Fruit fly (Drosophila melanogaster) whole organism, embryonic: ENCODE measurements around the gene CG11843.
A peak's percentile ranks its signal among the peaks of the same experiment; 100 is the strongest.

ENCODE experiments used
- CG10147 ChIP-seq: fragments of 200-800 bp; sonication (Bioruptor generic); optimal IDR thresholded peaks from 2 replicates; lab custom pipeline; 2019; ENCODE audit warnings: missing biosample characterization, mild to moderate bottlenecking, missing genetic modification characterization, moderate library complexity
- CG10565 ChIP-seq: fragments of 200-800 bp; sonication (Bioruptor generic); optimal IDR thresholded peaks from 3 replicates; lab custom pipeline; 2016; ENCODE audit warnings: missing biosample characterization, mild to moderate bottlenecking, missing genetic modification characterization
- CG11695 ChIP-seq: fragments of 200-800 bp; sonication (Bioruptor generic); IDR thresholded peaks from 3 replicates; pipeline ENCODE4 v1.3.6; 2022; ENCODE audit warnings: missing biosample characterization, missing genetic modification characterization
- CG12071 ChIP-seq: fragments of 200-800 bp; sonication (Bioruptor generic); optimal IDR thresholded peaks from 3 replicates; lab custom pipeline; 2018; ENCODE audit warnings: missing biosample characterization, mild to moderate bottlenecking, missing genetic modification characterization
- CG12744 ChIP-seq: fragments of 200-800 bp; sonication (Bioruptor generic); optimal IDR thresholded peaks from 2 replicates; lab custom pipeline; 2016; ENCODE audit warnings: missing biosample characterization, missing genetic modification characterization
- CG13424 ChIP-seq: fragments of 200-800 bp; sonication (Bioruptor generic); optimal IDR thresholded peaks from 2 replicates; lab custom pipeline; 2019; ENCODE audit warnings: missing biosample characterization, mild to moderate bottlenecking, missing genetic modification characterization, moderate library complexity
- CG14667 ChIP-seq: fragments of 200-800 bp; sonication (Bioruptor generic); IDR thresholded peaks from 2 replicates; pipeline ENCODE4 v1.3.6; 2022; ENCODE audit warnings: missing biosample characterization, missing genetic modification characterization
- CG14710 ChIP-seq: fragments of 200-800 bp; sonication (Bioruptor generic); optimal IDR thresholded peaks from 3 replicates; lab custom pipeline; 2019; ENCODE audit warnings: missing biosample characterization, mild to moderate bottlenecking, missing genetic modification characterization, moderate library complexity
- CG15073 ChIP-seq: fragments of 200-800 bp; sonication (Bioruptor generic); optimal IDR thresholded peaks from 2 replicates; lab custom pipeline; 2016; ENCODE audit warnings: missing biosample characterization, missing genetic modification characterization
- CG15696 ChIP-seq: fragments of 200-800 bp; sonication (Bioruptor generic); optimal IDR thresholded peaks from 2 replicates; lab custom pipeline; 2019; ENCODE audit warnings: missing biosample characterization, mild to moderate bottlenecking, missing genetic modification characterization, moderate library complexity
- CG17328 ChIP-seq: fragments of 200-800 bp; sonication (Bioruptor generic); IDR thresholded peaks from 2 replicates; pipeline ENCODE4 v1.3.6; 2022; ENCODE audit warnings: missing biosample characterization, missing genetic modification characterization
- CG1832 ChIP-seq: fragments of 200-800 bp; sonication (Bioruptor generic); optimal IDR thresholded peaks from 2 replicates; lab custom pipeline; 2017; ENCODE audit warnings: missing biosample characterization, mild to moderate bottlenecking, missing genetic modification characterization, inconsistent platforms
- CG30403 ChIP-seq: fragments of 200-800 bp; sonication (Bioruptor generic); optimal IDR thresholded peaks from 3 replicates; lab custom pipeline; 2016; ENCODE audit warnings: missing biosample characterization, missing genetic modification characterization
- CG34376 ChIP-seq: fragments of 200-800 bp; sonication (Bioruptor generic); optimal IDR thresholded peaks from 2 replicates; lab custom pipeline; 2018; ENCODE audit warnings: missing biosample characterization, mild to moderate bottlenecking, missing genetic modification characterization
- CG8281 ChIP-seq: fragments of 200-800 bp; sonication (Bioruptor generic); optimal IDR thresholded peaks from 2 replicates; lab custom pipeline; 2018; ENCODE audit warnings: missing biosample characterization, mild to moderate bottlenecking, missing genetic modification characterization, moderate library complexity
- CG8359 ChIP-seq: fragments of 200-800 bp; sonication (Bioruptor generic); optimal IDR thresholded peaks from 2 replicates; lab custom pipeline; 2017; ENCODE audit warnings: missing biosample characterization, mild to moderate bottlenecking, missing genetic modification characterization, borderline replicate concordance
- CG8478 ChIP-seq: fragments of >200 bp; optimal IDR thresholded peaks from 2 replicates; lab custom pipeline; 2018
- CG8944 ChIP-seq: fragments of 200-800 bp; sonication (Bioruptor generic); optimal IDR thresholded peaks from 3 replicates; lab custom pipeline; 2016; ENCODE audit warnings: missing biosample characterization, missing genetic modification characterization
- CG9932 ChIP-seq: fragments of 200-800 bp; sonication (Bioruptor generic); IDR thresholded peaks from 2 replicates; pipeline ENCODE4 v1.3.6; 2022; ENCODE audit warnings: missing biosample characterization, missing genetic modification characterization
- D ChIP-seq, 2 experiments: fragments of 200-800 bp in 1 of 2; fragments of >200 bp in 1 of 2; sonication (Bioruptor generic) in 1 of 2; optimal IDR thresholded peaks; 2 replicates in 1 of 2; 3 replicates in 1 of 2; lab custom pipeline; 2017; ENCODE audit warnings: mild to moderate bottlenecking in 1 of 2, missing biosample characterization in 1 of 2, missing genetic modification characterization in 1 of 2, missing genetic modification reagents in 1 of 2
- D19A ChIP-seq: fragments of 200-800 bp; optimal IDR thresholded peaks from 3 replicates; lab custom pipeline; 2019; ENCODE audit warnings: missing biosample characterization, mild to moderate bottlenecking, missing genetic modification characterization, moderate library complexity
- Doc2 ChIP-seq: fragments of 200-800 bp; sonication (Bioruptor generic); IDR thresholded peaks from 2 replicates; pipeline ENCODE4 v1.3.6; 2022; ENCODE audit warnings: missing biosample characterization, missing genetic modification characterization
- Dp ChIP-seq: fragments of 200-800 bp; sonication (Bioruptor generic); optimal IDR thresholded peaks from 2 replicates; lab custom pipeline; 2018; ENCODE audit warnings: missing biosample characterization, mild to moderate bottlenecking, missing genetic modification characterization, moderate library complexity
- ERR ChIP-seq: fragments of 200-800 bp; sonication (Bioruptor generic); optimal IDR thresholded peaks from 2 replicates; lab custom pipeline; 2016; ENCODE audit warnings: missing biosample characterization, missing genetic modification characterization
- Elba2 ChIP-seq: fragments of 200-800 bp; sonication (Bioruptor generic); optimal IDR thresholded peaks from 3 replicates; lab custom pipeline; 2016; ENCODE audit warnings: missing biosample characterization, missing genetic modification characterization
- Fer1 ChIP-seq: fragments of 200-800 bp; sonication (Bioruptor generic); optimal IDR thresholded peaks from 2 replicates; lab custom pipeline; 2017; ENCODE audit warnings: missing biosample characterization, mild to moderate bottlenecking, missing genetic modification characterization
- Fer2 ChIP-seq: fragments of 200-800 bp; sonication (Bioruptor generic); optimal IDR thresholded peaks from 2 replicates; lab custom pipeline; 2018; ENCODE audit warnings: missing biosample characterization, mild to moderate bottlenecking, missing genetic modification characterization, moderate library complexity
- H15 ChIP-seq: fragments of 200-800 bp; sonication (Bioruptor generic); IDR thresholded peaks from 3 replicates; pipeline ENCODE4 v1.3.6; 2022; ENCODE audit warnings: missing biosample characterization, missing genetic modification characterization
- MESR4 ChIP-seq: fragments of 200-800 bp; sonication (Bioruptor generic); optimal IDR thresholded peaks from 2 replicates; lab custom pipeline; 2018; ENCODE audit warnings: missing biosample characterization, mild to moderate bottlenecking, missing genetic modification characterization, moderate library complexity
- Med ChIP-seq: fragments of 200-800 bp; sonication (Bioruptor generic); peaks from one replicate; lab custom pipeline; 2016; ENCODE audit warnings: missing biosample characterization, missing genetic modification characterization, mild to moderate bottlenecking, inconsistent platforms, moderate library complexity
- NK7.1 ChIP-seq: fragments of 200-800 bp; sonication (Bioruptor generic); optimal IDR thresholded peaks from 3 replicates; lab custom pipeline; 2016; ENCODE audit warnings: missing biosample characterization, missing genetic modification characterization
- Rfx ChIP-seq: fragments of 200-800 bp; sonication (Bioruptor generic); IDR thresholded peaks from 2 replicates; pipeline ENCODE4 v1.3.6; 2022; ENCODE audit warnings: missing biosample characterization, missing genetic modification characterization
- Spps ChIP-seq: fragments of 200-800 bp; sonication (Bioruptor generic); optimal IDR thresholded peaks from 2 replicates; lab custom pipeline; 2018; ENCODE audit warnings: missing biosample characterization, mild to moderate bottlenecking, missing genetic modification characterization
- aop ChIP-seq: fragments of 200-800 bp; sonication (Bioruptor generic); IDR thresholded peaks from 2 replicates; pipeline ENCODE4 v1.3.6; 2022; ENCODE audit warnings: missing biosample characterization, missing genetic modification characterization
- bab2 ChIP-seq: fragments of 200-800 bp; sonication (Bioruptor generic); optimal IDR thresholded peaks from 2 replicates; lab custom pipeline; 2016; ENCODE audit warnings: missing biosample characterization, missing genetic modification characterization
- cas ChIP-seq: fragments of 200-800 bp; sonication (Bioruptor generic); IDR thresholded peaks from 2 replicates; pipeline ENCODE4 v1.3.6; 2022; ENCODE audit warnings: missing biosample characterization, missing genetic modification characterization
- chm ChIP-seq: fragments of 200-800 bp; sonication (Bioruptor generic); IDR thresholded peaks from 2 replicates; pipeline ENCODE4 v1.3.6; 2022; ENCODE audit warnings: missing biosample characterization, missing genetic modification characterization
- chn ChIP-seq: fragments of 200-800 bp; sonication (Bioruptor generic); optimal IDR thresholded peaks from 2 replicates; lab custom pipeline; 2016; ENCODE audit warnings: missing biosample characterization, missing genetic modification characterization
- dan ChIP-seq: fragments of 200-800 bp; sonication (Bioruptor generic); IDR thresholded peaks from 2 replicates; pipeline ENCODE4 v1.3.6; 2022; ENCODE audit warnings: missing biosample characterization, missing genetic modification characterization
- exex ChIP-seq: fragments of 200-800 bp; sonication (Bioruptor generic); optimal IDR thresholded peaks from 4 replicates; lab custom pipeline; 2018; ENCODE audit warnings: missing biosample characterization, mild to moderate bottlenecking, missing genetic modification characterization, moderate library complexity
- ftz-f1 ChIP-seq: fragments of 200-800 bp; sonication (Bioruptor generic); optimal IDR thresholded peaks from 2 replicates; lab custom pipeline; 2016; ENCODE audit warnings: missing biosample characterization, missing genetic modification characterization
- gsb ChIP-seq: fragments of 200-800 bp; sonication (Bioruptor generic); IDR thresholded peaks from 2 replicates; pipeline ENCODE4 v1.3.6; 2022; ENCODE audit warnings: missing biosample characterization, missing genetic modification characterization
- mam ChIP-seq: fragments of 200-800 bp; sonication (Bioruptor generic); optimal IDR thresholded peaks from 3 replicates; lab custom pipeline; 2016; ENCODE audit warnings: missing biosample characterization, missing genetic modification characterization
- nerfin-2 ChIP-seq: fragments of 200-800 bp; sonication (Bioruptor generic); IDR thresholded peaks from 2 replicates; pipeline ENCODE4 v1.3.6; 2022; ENCODE audit warnings: missing biosample characterization, missing genetic modification characterization; ENCODE audit not compliant: partially characterized antibody
- p53 ChIP-seq: fragments of 200-800 bp; sonication (Bioruptor generic); optimal IDR thresholded peaks from 2 replicates; lab custom pipeline; 2016; ENCODE audit warnings: missing biosample characterization, missing genetic modification characterization
- phol ChIP-seq: fragments of 200-800 bp; sonication (Bioruptor generic); optimal IDR thresholded peaks from 3 replicates; lab custom pipeline; 2018; ENCODE audit warnings: missing biosample characterization, mild to moderate bottlenecking, missing genetic modification characterization, moderate library complexity
- pros ChIP-seq: fragments of 200-800 bp; sonication (Bioruptor generic); optimal IDR thresholded peaks from 3 replicates; lab custom pipeline; 2019; ENCODE audit warnings: missing biosample characterization, mild to moderate bottlenecking, missing genetic modification characterization, moderate library complexity
- sens ChIP-seq: fragments of 200-800 bp; sonication (Bioruptor generic); peaks from one replicate; lab custom pipeline; 2016; ENCODE audit warnings: missing biosample characterization, missing genetic modification characterization
- slp2 ChIP-seq: fragments of 200-800 bp; sonication (Bioruptor generic); optimal IDR thresholded peaks from 2 replicates; lab custom pipeline; 2016; ENCODE audit warnings: missing biosample characterization, missing genetic modification characterization
- sug ChIP-seq: fragments of 200-800 bp; optimal IDR thresholded peaks from 2 replicates; lab custom pipeline; 2019; ENCODE audit warnings: missing biosample characterization, mild to moderate bottlenecking, missing genetic modification characterization, moderate library complexity
- tna ChIP-seq: fragments of 200-800 bp; sonication (Bioruptor generic); IDR thresholded peaks from 2 replicates; pipeline ENCODE4 v1.3.6; 2022; ENCODE audit warnings: missing biosample characterization, missing genetic modification characterization; ENCODE audit not compliant: partially characterized antibody

Gene CG11843

DNA sequence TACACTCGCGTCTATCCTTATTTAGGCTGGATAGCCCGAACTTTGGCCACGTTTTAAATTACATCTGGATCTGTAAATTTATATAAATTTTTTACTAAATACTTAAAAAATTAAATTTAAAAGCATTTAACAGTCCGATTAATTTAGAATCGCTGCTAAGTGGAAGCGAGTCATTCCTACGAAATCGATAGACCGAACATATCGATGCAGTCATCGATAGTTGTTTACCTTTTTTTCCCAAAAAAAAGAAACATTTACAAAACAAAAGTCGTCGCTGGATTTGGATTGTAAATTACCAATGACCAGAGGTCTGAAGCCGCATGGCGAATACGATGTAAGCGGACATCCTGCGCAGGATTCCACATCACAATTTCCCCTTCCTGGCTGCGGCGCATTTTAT lies 1.6 kb downstream of the CG11843 start, which contains the start of gene Sirt7 (continued):
- TF ChIP-seq CG13424 (tag; lab: Kevin White, UChicago) (no peak), CG8478 (lab: Kevin White, UChicago) (no peak), CG14710 (tag; lab: Kevin White, UChicago) (peak; percentile 49), Rfx (GFP tag; lab: Robert Waterston, UW) (no peak), Med (peak; percentile 62), Spps (tag; lab: Kevin White, UChicago) (no peak), aop (no peak), nerfin-2 (GFP tag; lab: Robert Waterston, UW) (peak; percentile 86), cas (no peak), Fer1 (GFP tag; lab: Kevin White, UChicago) (no peak), CG30403 (GFP tag; lab: Kevin White, UChicago) (no peak), bab2 (GFP tag; lab: Kevin White, UChicago) (no peak), Elba2 (GFP tag; lab: Kevin White, UChicago) (no peak), D19A (tag; lab: Kevin White, UChicago) (no peak), CG10565 (GFP tag; lab: Kevin White, UChicago) (no peak), Dp (peak; percentile 35), chn (no peak), CG12744 (GFP tag; lab: Kevin White, UChicago) (no peak), tna (peak; percentile 93), CG10147 (GFP tag; lab: Kevin White, UChicago) (no peak), chm (no peak), ERR (GFP tag; lab: Kevin White, UChicago) (no peak), pros (GFP tag; lab: Kevin White, UChicago) (no peak), ftz-f1 (GFP tag; lab: Kevin White, UChicago) (no peak), NK7.1 (GFP tag; lab: Kevin White, UChicago) (no peak), CG9932 (peak; percentile 29; the same call in 1 of the 2 replicates), gsb (GFP tag; lab: Robert Waterston, UW) (no peak), exex (tag; lab: Kevin White, UChicago) (peak; percentile 19), CG8944 (no peak), CG11695 (GFP tag; lab: Robert Waterston, UW) (no peak), CG17328 (GFP tag; lab: Robert Waterston, UW) (no peak), CG8281 (tag; lab: Kevin White, UChicago) (no peak), CG8359 (GFP tag; lab: Kevin White, UChicago) (no peak), CG15696 (no peak), MESR4 (GFP tag; lab: Kevin White, UChicago) (peak; percentile 22), phol (tag; lab: Kevin White, UChicago) (peak; percentile 13), mam (GFP tag; lab: Kevin White, UChicago) (no peak), sens (GFP tag; lab: Kevin White, UChicago) (no peak), Fer2 (tag; lab: Kevin White, UChicago) (no peak), CG12071 (GFP tag; lab: Kevin White, UChicago) (no peak), dan (GFP tag; lab: Robert Waterston, UW) (no peak), sug (tag; lab: Kevin White, UChicago) (peak; percentile 18), p53 (no peak), Doc2 (GFP tag; lab: Robert Waterston, UW) (no peak), CG34376 (GFP tag; lab: Kevin White, UChicago) (no peak), H15 (GFP tag; lab: Robert Waterston, UW) (no peak), D (optimal IDR thresholded peaks at IDR 0.05; lab: Kevin White, UChicago) (no peak), D (GFP tag; optimal IDR thresholded peaks at IDR 0.05; lab: Kevin White, UChicago) (no peak), CG15073 (GFP tag; lab: Kevin White, UChicago) (no peak), CG14667 (GFP tag; lab: Robert Waterston, UW) (no peak), slp2 (GFP tag; lab: Kevin White, UChicago) (no peak), CG1832 (GFP tag; lab: Kevin White, UChicago) (no peak)
